Worm (Caenorhabditis elegans) whole organism, young adult: ENCODE results near the gene C45B2.2.

Experiments used
- B0019.2 ChIP-seq: fragments of 200-800 bp; sonication (Bioruptor generic); conservative IDR thresholded peaks from 2 replicates; pipeline ENCODE4 v1.3.6; 2022; ENCODE audit warnings: missing genetic modification reagents, missing genetic modification characterization, missing compliant biosample characterization
- B0336.3 ChIP-seq: fragments of 200-800 bp; sonication (Bioruptor generic); IDR thresholded peaks from 2 replicates; pipeline ENCODE4 v1.3.6; 2022; ENCODE audit warnings: missing genetic modification characterization, missing compliant biosample characterization
- C17E4.6 ChIP-seq: fragments of 200-800 bp; sonication (Bioruptor generic); IDR thresholded peaks from 2 replicates; pipeline ENCODE4 v1.3.6; 2022; ENCODE audit warnings: missing genetic modification reagents, missing genetic modification characterization, missing compliant biosample characterization
- F33H1.4 ChIP-seq: fragments of 200-800 bp; sonication (Bioruptor generic); IDR thresholded peaks from 2 replicates; pipeline ENCODE4 v1.3.6; 2022; ENCODE audit warnings: missing genetic modification reagents, missing genetic modification characterization, missing compliant biosample characterization
- F37B4.10 ChIP-seq: fragments of 200-800 bp; sonication (Bioruptor generic); IDR thresholded peaks from 2 replicates; pipeline ENCODE4 v1.3.6; 2022; ENCODE audit warnings: missing genetic modification characterization, missing compliant biosample characterization
- F49E8.2 ChIP-seq: sonication (generic microtip); optimal IDR thresholded peaks from 3 replicates; lab custom pipeline; 2017; ENCODE audit warnings: missing genetic modification characterization, mild to moderate bottlenecking, missing compliant biosample characterization, antibody characterized with exemption, moderate library complexity; ENCODE audit not compliant: insufficient read depth
- F57A8.1 ChIP-seq: fragments of 200-800 bp; sonication (Bioruptor generic); optimal IDR thresholded peaks from 2 replicates; lab custom pipeline; 2018; ENCODE audit warnings: mild to moderate bottlenecking, missing genetic modification characterization, moderate library complexity, missing compliant biosample characterization
- K12H6.12 ChIP-seq: fragments of 200-800 bp; sonication (Bioruptor generic); optimal IDR thresholded peaks from 2 replicates; lab custom pipeline; 2018; ENCODE audit warnings: mild to moderate bottlenecking, missing genetic modification characterization, missing compliant biosample characterization
- T07F8.4 ChIP-seq: sonication (generic microtip); optimal IDR thresholded peaks from 2 replicates; lab custom pipeline; 2016; ENCODE audit warnings: mild to moderate bottlenecking, missing genetic modification characterization, moderate library complexity, missing compliant biosample characterization
- akir-1 ChIP-seq: fragments of 200-800 bp; sonication (Bioruptor generic); optimal IDR thresholded peaks from 2 replicates; lab custom pipeline; 2018; ENCODE audit warnings: mild to moderate bottlenecking, missing genetic modification characterization, moderate library complexity, missing compliant biosample characterization
- aptf-3 ChIP-seq: fragments of 200-800 bp; sonication (Bioruptor generic); IDR thresholded peaks from 2 replicates; pipeline ENCODE4 v1.3.6; 2022; ENCODE audit warnings: missing genetic modification characterization, missing compliant biosample characterization
- attf-5 ChIP-seq: fragments of 200-800 bp; sonication (Bioruptor generic); optimal IDR thresholded peaks from 2 replicates; lab custom pipeline; 2018; ENCODE audit warnings: mild to moderate bottlenecking, missing genetic modification characterization, missing compliant biosample characterization
- cebp-2 ChIP-seq: fragments of 200-800 bp; sonication (Bioruptor generic); IDR thresholded peaks from 2 replicates; pipeline ENCODE4 v1.3.6; 2022; ENCODE audit warnings: missing genetic modification characterization, missing compliant biosample characterization
- ceh-100 ChIP-seq: fragments of 200-800 bp; sonication (Bioruptor generic); IDR thresholded peaks from 2 replicates; pipeline ENCODE4 v1.3.6; 2022; ENCODE audit warnings: missing genetic modification reagents, missing genetic modification characterization, missing compliant biosample characterization
- ceh-27 ChIP-seq: fragments of 200-800 bp; sonication (Bioruptor generic); optimal IDR thresholded peaks from 2 replicates; lab custom pipeline; 2018; ENCODE audit warnings: mild to moderate bottlenecking, missing genetic modification characterization, moderate library complexity, missing compliant biosample characterization
- dpl-1 ChIP-seq: fragments of 150-350 bp; optimal IDR thresholded peaks from 2 replicates; lab custom pipeline; 2014; ENCODE audit warnings: missing biosample characterization, missing genetic modification reagents, missing genetic modification characterization
- egl-44 ChIP-seq: fragments of 200-800 bp; sonication (Bioruptor generic); IDR thresholded peaks from 2 replicates; pipeline ENCODE4 v1.3.6; 2022; ENCODE audit warnings: missing genetic modification reagents, missing genetic modification characterization, missing compliant biosample characterization
- egrh-3 ChIP-seq: fragments of 200-800 bp; sonication (Bioruptor generic); IDR thresholded peaks from 2 replicates; pipeline ENCODE4 v1.3.6; 2022; ENCODE audit warnings: missing genetic modification reagents, missing genetic modification characterization, missing compliant biosample characterization
- him-1 ChIP-seq: sonication (generic microtip); optimal IDR thresholded peaks from 2 replicates; lab custom pipeline; 2016; ENCODE audit warnings: missing genotype, missing genetic modification reagents, missing genetic modification characterization, missing compliant biosample characterization
- hlh-26 ChIP-seq: fragments of 200-800 bp; sonication (Bioruptor generic); conservative IDR thresholded peaks from 2 replicates; pipeline ENCODE4 v1.3.6; 2022; ENCODE audit warnings: missing genetic modification reagents, missing genetic modification characterization, missing compliant biosample characterization
- hmg-1.2 ChIP-seq: fragments of 200-800 bp; sonication (Bioruptor generic); IDR thresholded peaks from 2 replicates; pipeline ENCODE4 v1.3.6; 2022; ENCODE audit warnings: missing genetic modification reagents, missing genetic modification characterization, missing compliant biosample characterization
- hsf-1 ChIP-seq: fragments of 200-800 bp; sonication (Bioruptor generic); IDR thresholded peaks from 2 replicates; pipeline ENCODE4 v1.3.6; 2022; ENCODE audit warnings: missing genetic modification reagents, missing genetic modification characterization, missing compliant biosample characterization
- let-526 ChIP-seq: fragments of 200-800 bp; sonication (Bioruptor generic); IDR thresholded peaks from 2 replicates; pipeline ENCODE4 v1.3.6; 2022; ENCODE audit warnings: missing genetic modification reagents, missing genetic modification characterization, missing compliant biosample characterization
- let-607 ChIP-seq, 2 experiments: fragments of 200-800 bp in 1 of 2; sonication (Bioruptor generic) in 1 of 2; sonication (generic microtip) in 1 of 2; optimal IDR thresholded peaks; 2 replicates each; lab custom pipeline; 2016 to 2018; ENCODE audit warnings: mild to moderate bottlenecking in 2 of 2, missing compliant biosample characterization in 2 of 2, missing genetic modification characterization in 2 of 2, moderate library complexity in 2 of 2, missing genotype in 1 of 2
- lin-54 ChIP-seq: fragments of 200-800 bp; sonication (Bioruptor generic); optimal IDR thresholded peaks from 2 replicates; lab custom pipeline; 2018; ENCODE audit warnings: mild to moderate bottlenecking, missing genetic modification characterization, missing compliant biosample characterization
- madf-6 ChIP-seq: fragments of 200-800 bp; sonication (Bioruptor generic); IDR thresholded peaks from 2 replicates; pipeline ENCODE4 v1.3.6; 2022; ENCODE audit warnings: missing genetic modification reagents, missing genetic modification characterization, missing compliant biosample characterization
- mel-28 ChIP-seq: sonication (generic microtip); optimal IDR thresholded peaks from 2 replicates; lab custom pipeline; 2016; ENCODE audit warnings: borderline replicate concordance, mild to moderate bottlenecking, missing genetic modification characterization, missing compliant biosample characterization
- nfya-2 ChIP-seq: fragments of 200-800 bp; sonication (Bioruptor generic); IDR thresholded peaks from 2 replicates; pipeline ENCODE4 v1.3.6; 2022; ENCODE audit warnings: missing genetic modification reagents, missing genetic modification characterization, missing compliant biosample characterization
- nfyb-1 ChIP-seq: fragments of 200-800 bp; sonication (Bioruptor generic); IDR thresholded peaks from 2 replicates; pipeline ENCODE4 v1.3.6; 2022; ENCODE audit warnings: missing genetic modification reagents, missing genetic modification characterization, missing compliant biosample characterization
- nhr-120 ChIP-seq: fragments of 200-800 bp; sonication (Bioruptor generic); IDR thresholded peaks from 2 replicates; pipeline ENCODE4 v1.3.6; 2022; ENCODE audit warnings: missing genetic modification characterization, missing compliant biosample characterization
- nhr-27 ChIP-seq: fragments of 200-800 bp; sonication (Bioruptor generic); optimal IDR thresholded peaks from 2 replicates; lab custom pipeline; 2018; ENCODE audit warnings: mild to moderate bottlenecking, missing genetic modification characterization, moderate library complexity, missing compliant biosample characterization
- nhr-80 ChIP-seq: sonication (generic microtip); optimal IDR thresholded peaks from 2 replicates; lab custom pipeline; 2016; ENCODE audit warnings: missing genetic modification characterization, missing compliant biosample characterization
- rcor-1 ChIP-seq: fragments of 200-800 bp; sonication (Bioruptor generic); IDR thresholded peaks from 2 replicates; pipeline ENCODE4 v1.3.6; 2022; ENCODE audit warnings: missing genetic modification reagents, missing genetic modification characterization, missing compliant biosample characterization
- rpc-1 ChIP-seq, 2 experiments: fragments of 150-350 bp in 1 of 2; sonication (generic microtip) in 1 of 2; optimal IDR thresholded peaks; 2 replicates each; lab custom pipeline; 2014 to 2018; ENCODE audit warnings: missing biosample characterization in 1 of 2, missing genetic modification characterization in 1 of 2, missing genetic modification reagents in 1 of 2, missing genotype in 1 of 2
- sea-2 ChIP-seq: fragments of 200-800 bp; sonication (Bioruptor generic); IDR thresholded peaks from 2 replicates; pipeline ENCODE4 v1.3.6; 2022; ENCODE audit warnings: missing genetic modification characterization, missing compliant biosample characterization
- snpc-3.4 ChIP-seq: sonication (generic microtip); optimal IDR thresholded peaks from 2 replicates; lab custom pipeline; 2017; ENCODE audit warnings: missing genetic modification characterization, mild to moderate bottlenecking, missing compliant biosample characterization, antibody characterized with exemption, moderate library complexity, missing genotype, missing genetic modification reagents
- sptf-2 ChIP-seq: fragments of 200-800 bp; sonication (Bioruptor generic); optimal IDR thresholded peaks from 2 replicates; lab custom pipeline; 2018; ENCODE audit warnings: mild to moderate bottlenecking, missing genetic modification characterization, missing compliant biosample characterization
- tbx-9 ChIP-seq: sonication (generic microtip); optimal IDR thresholded peaks from 2 replicates; lab custom pipeline; 2016; ENCODE audit warnings: borderline replicate concordance, missing genetic modification characterization, inconsistent platforms, missing compliant biosample characterization
- ztf-22 ChIP-seq: fragments of 200-800 bp; sonication (Bioruptor generic); optimal IDR thresholded peaks from 2 replicates; lab custom pipeline; 2018; ENCODE audit warnings: mild to moderate bottlenecking, missing genetic modification characterization, moderate library complexity, missing compliant biosample characterization
- ztf-6 ChIP-seq: fragments of 200-800 bp; sonication (Bioruptor generic); IDR thresholded peaks from 2 replicates; pipeline ENCODE4 v1.3.6; 2022; ENCODE audit warnings: missing genetic modification reagents, missing genetic modification characterization, missing compliant biosample characterization

The C45B2.2 gene

ce11 chrX:6082660-6083059 is 1.9 kb upstream of the C45B2.2 start, which contains the start of gene C45B2.3:
C45B2.3 (plus strand) TSS chrX:6082960.
- TF ChIP-seq sptf-2 (no peak), K12H6.12 (tag; lab: Kevin White, UChicago) (no peak), ztf-22 (no peak), dpl-1 (GFP tag; lab: Kevin White, UChicago) (no peak), hmg-1.2 (GFP tag; lab: Robert Waterston, UW) (no peak), hlh-26 (GFP tag; lab: Robert Waterston, UW) (no peak), aptf-3 (GFP tag; lab: Robert Waterston, UW) (no peak), nfyb-1 (GFP tag; lab: Robert Waterston, UW) (no peak), tbx-9 (tag; lab: Kevin White, UChicago) (no peak), F57A8.1 (GFP tag; lab: Kevin White, UChicago) (no peak), nhr-80 (tag; lab: Kevin White, UChicago) (no peak), nfya-2 (GFP tag; lab: Robert Waterston, UW) (no peak), nhr-120 (no peak), akir-1 (GFP tag; lab: Kevin White, UChicago) (no peak), T07F8.4 (no peak), ceh-27 (GFP tag; lab: Kevin White, UChicago) (no peak), hsf-1 (GFP tag; lab: Robert Waterston, UW) (no peak), lin-54 (GFP tag; lab: Kevin White, UChicago) (no peak), let-526 (no peak)
- TF ChIP-seq, all 124 proteins: peak for 0

ce11 chrX:6085824-6086223 is 1.3 kb downstream of the C45B2.2 start, which contains the start of gene C45B2.1:
C45B2.1 (plus strand) TSS chrX:6086124.
- TF ChIP-seq B0019.2 (GFP tag; lab: Robert Waterston, UW) (no peak), snpc-3.4 (no peak), C17E4.6 (GFP tag; lab: Robert Waterston, UW) (no peak), madf-6 (GFP tag; lab: Robert Waterston, UW) (no peak), ceh-100 (no peak), let-607 (tag; optimal IDR thresholded peaks at IDR 0.05; lab: Kevin White, UChicago) (no peak), egrh-3 (GFP tag; lab: Robert Waterston, UW) (no peak), nhr-27 (no peak), B0336.3 (GFP tag; lab: Robert Waterston, UW) (no peak), rcor-1 (GFP tag; lab: Robert Waterston, UW) (no peak), nhr-120 (no peak), attf-5 (GFP tag; lab: Kevin White, UChicago) (no peak), sea-2 (GFP tag; lab: Robert Waterston, UW) (no peak), cebp-2 (GFP tag; lab: Robert Waterston, UW) (no peak)

- TF ChIP-seq F33H1.4 (GFP tag; lab: Robert Waterston, UW) (no peak), mel-28 (tag; lab: Kevin White, UChicago) (no peak), him-1 (tag; lab: Kevin White, UChicago) (no peak), rpc-1 (optimal IDR thresholded peaks at IDR 0.05; lab: Kevin White, UChicago) (no peak), rpc-1 (tag; optimal IDR thresholded peaks at IDR 0.05; lab: Kevin White, UChicago) (no peak), ztf-6 (GFP tag; lab: Robert Waterston, UW) (no peak), F49E8.2 (no peak), nfya-2 (GFP tag; lab: Robert Waterston, UW) (no peak), egl-44 (no peak), F37B4.10 (GFP tag; lab: Robert Waterston, UW) (no peak)
Measured at ce11 chrX:6087676-6088075, 3.1 kb downstream of the C45B2.2 start, which contains the start of gene C45B2.8. C45B2.8 (plus strand) TSS chrX:6087976.
